Worm (Caenorhabditis elegans): Measurements from ENCODE around the gene nhr-101.

The nhr-101 gene

DNA sequence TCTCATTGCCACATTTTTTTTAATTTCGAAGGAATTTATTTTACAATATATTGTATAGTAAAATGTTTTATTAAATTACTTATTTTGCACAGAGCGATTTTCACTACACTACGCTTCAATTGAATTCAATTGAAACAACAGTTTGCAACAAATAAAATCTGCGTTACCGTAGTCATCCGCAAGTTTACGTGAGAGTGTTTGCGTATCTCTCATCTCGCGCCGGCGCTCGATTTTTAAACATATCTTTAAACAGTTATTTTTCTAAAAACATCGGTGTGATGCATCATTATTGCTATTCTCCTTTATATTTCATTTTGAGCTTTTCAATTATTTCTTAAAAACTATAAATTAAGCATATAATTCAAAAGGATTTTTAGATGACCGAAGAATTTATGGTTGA lies 16.0 kb upstream of the nhr-101 start, which contains the start of gene duo-1 (continued):
- no peak for TF ChIP-seq ZK185.1 (tag; optimal IDR thresholded peaks at IDR 0.05; ENCODE audit: poor library complexity, severe bottlenecking)
- no peak for TF ChIP-seq ccch-3 (GFP tag; optimal IDR thresholded peaks at IDR 0.05)
- no peak for TF ChIP-seq egrh-3 (GFP tag; IDR thresholded peaks at IDR 0.05)
- TF ChIP-seq K11D2.4 (GFP tag; IDR thresholded peaks at IDR 0.05): no peak
- no peak for TF ChIP-seq dpff-1 (tag; optimal IDR thresholded peaks at IDR 0.05)
- no peak for TF ChIP-seq ama-1 (optimal IDR thresholded peaks at IDR 0.05)
- no peak for TF ChIP-seq ama-1 (GFP tag; optimal IDR thresholded peaks at IDR 0.05)
- TF ChIP-seq Y56A3A.18 (GFP tag; IDR thresholded peaks at IDR 0.05): no peak
- TF ChIP-seq ztf-22 (GFP tag; optimal IDR thresholded peaks at IDR 0.05): no peak
- no peak for TF ChIP-seq F55B11.4 (tag; optimal IDR thresholded peaks at IDR 0.05; ENCODE audit: borderline replicate concordance, insufficient read depth)
- TF ChIP-seq ztf-3 (GFP tag; optimal IDR thresholded peaks at IDR 0.05): no peak
- TF ChIP-seq tbx-9 (tag; optimal IDR thresholded peaks at IDR 0.05; ENCODE audit: borderline replicate concordance): no peak
- no peak for TF ChIP-seq gei-17 (GFP tag; optimal IDR thresholded peaks at IDR 0.05)
- TF ChIP-seq C06A6.2 (GFP tag; conservative IDR thresholded peaks at IDR 0.05): no peak
- no peak for TF ChIP-seq lir-1 (GFP tag; conservative IDR thresholded peaks at IDR 0.05)
- no peak for TF ChIP-seq madf-3 (GFP tag; IDR thresholded peaks at IDR 0.05)
- peak; percentile 80 for TF ChIP-seq lsl-1 (GFP tag; optimal IDR thresholded peaks at IDR 0.05)
- TF ChIP-seq fkh-3 (tag; optimal IDR thresholded peaks at IDR 0.05): no peak
- TF ChIP-seq sptf-2 (GFP tag; optimal IDR thresholded peaks at IDR 0.05): no peak
- TF ChIP-seq him-1 (tag; optimal IDR thresholded peaks at IDR 0.05): peak; percentile 39
- no peak for TF ChIP-seq zim-3 (tag; optimal IDR thresholded peaks at IDR 0.05)
- no peak for TF ChIP-seq hrde-1 (tag; optimal IDR thresholded peaks at IDR 0.05; ENCODE audit: borderline replicate concordance)
- TF ChIP-seq mxl-1 (tag; optimal IDR thresholded peaks at IDR 0.05): no peak
- TF ChIP-seq die-1 (tag; optimal IDR thresholded peaks at IDR 0.05): no peak
- no peak for TF ChIP-seq tlf-1 (GFP tag; optimal IDR thresholded peaks at IDR 0.05)
- no peak for TF ChIP-seq Y95B8A.8 (GFP tag; IDR thresholded peaks at IDR 0.05)
- no peak for TF ChIP-seq F23B12.7 (tag; optimal IDR thresholded peaks at IDR 0.05; ENCODE audit: insufficient read depth)
- TF ChIP-seq dox-1 (GFP tag; IDR thresholded peaks at IDR 0.05): peak; percentile 55
- TF ChIP-seq F39B2.1 (GFP tag; IDR thresholded peaks at IDR 0.05): no peak
- no peak for TF ChIP-seq Y53G8AR.9 (GFP tag; conservative IDR thresholded peaks at IDR 0.05)
- no peak for TF ChIP-seq chd-7 (tag; optimal IDR thresholded peaks at IDR 0.05)
- 0 out of 2 replicates have a peak, but pooled peaks have one; percentile 51 for TF ChIP-seq ekl-4 (GFP tag; IDR thresholded peaks at IDR 0.05)
- no peak for TF ChIP-seq pha-4 (tag; optimal IDR thresholded peaks at IDR 0.05)
- peak; percentile 86 for TF ChIP-seq xnd-1 (tag; optimal IDR thresholded peaks at IDR 0.05)
- TF ChIP-seq hsf-1 (GFP tag; IDR thresholded peaks at IDR 0.05): no peak
- no peak for TF ChIP-seq egl-18 (GFP tag; IDR thresholded peaks at IDR 0.05)
- no peak for TF ChIP-seq akir-1 (GFP tag; optimal IDR thresholded peaks at IDR 0.05)
- TF ChIP-seq atf-7 (tag; optimal IDR thresholded peaks at IDR 0.05): no peak
- TF ChIP-seq nfya-1 (tag; optimal IDR thresholded peaks at IDR 0.05; ENCODE audit: borderline replicate concordance, insufficient read depth): no peak
- TF ChIP-seq snpc-1.3 (tag; optimal IDR thresholded peaks at IDR 0.05; ENCODE audit: insufficient read depth): no peak
- TF ChIP-seq ceh-40 (GFP tag; IDR thresholded peaks at IDR 0.05): no peak
- peak; percentile 72 for TF ChIP-seq rcor-1 (GFP tag; IDR thresholded peaks at IDR 0.05)
- no peak for TF ChIP-seq B0019.2 (GFP tag; conservative IDR thresholded peaks at IDR 0.05)
- TF ChIP-seq T07F8.4 (tag; optimal IDR thresholded peaks at IDR 0.05): no peak
- TF ChIP-seq K12H6.12 (tag; optimal IDR thresholded peaks at IDR 0.05): no peak
- TF ChIP-seq tbp1 (GFP tag; optimal IDR thresholded peaks at IDR 0.05): no peak
- no peak for TF ChIP-seq snpc-1.1 (tag; optimal IDR thresholded peaks at IDR 0.05; ENCODE audit: insufficient read depth)
- TF ChIP-seq F57C9.4 (tag; optimal IDR thresholded peaks at IDR 0.05): no peak
- TF ChIP-seq ztf-26 (tag; optimal IDR thresholded peaks at IDR 0.05): no peak

All from whole organism, young adult.